Worm (Caenorhabditis elegans) whole organism, L3 larva: ENCODE results near the gene pst-2.

Source experiments
- ama-1 ChIP-seq: fragments of 150-350 bp; optimal IDR thresholded peaks from 2 replicates; lab custom pipeline; 2018
- lin-15B ChIP-seq: fragments of 150-350 bp; optimal IDR thresholded peaks from 2 replicates; lab custom pipeline; 2014; ENCODE audit warnings: missing biosample characterization, missing genetic modification characterization
- lsy-12 ChIP-seq: sonication (generic microtip); optimal IDR thresholded peaks from 2 replicates; lab custom pipeline; 2016; ENCODE audit warnings: mild to moderate bottlenecking, missing genetic modification characterization, missing compliant biosample characterization
- nfya-1 ChIP-seq: sonication (generic microtip); optimal IDR thresholded peaks from 2 replicates; lab custom pipeline; 2017; ENCODE audit warnings: missing genetic modification characterization, mild to moderate bottlenecking, missing compliant biosample characterization, antibody characterized with exemption, moderate library complexity; ENCODE audit not compliant: insufficient read depth
- nhr-12 ChIP-seq: fragments of 150-350 bp; optimal IDR thresholded peaks from 2 replicates; lab custom pipeline; 2014; ENCODE audit warnings: missing biosample characterization, missing genetic modification characterization
- nhr-77 ChIP-seq: fragments of 150-350 bp; optimal IDR thresholded peaks from 2 replicates; lab custom pipeline; 2014; ENCODE audit warnings: missing biosample characterization, missing genetic modification characterization
- unc-62 ChIP-seq: fragments of 150-350 bp; sonication (generic microtip); optimal IDR thresholded peaks from 4 replicates; lab custom pipeline; 2014; ENCODE audit warnings: missing biosample characterization, missing genetic modification reagents, missing genetic modification characterization
- ztf-11 ChIP-seq: fragments of 150-350 bp; optimal IDR thresholded peaks from 2 replicates; lab custom pipeline; 2014; ENCODE audit warnings: missing biosample characterization, missing genetic modification characterization

DNA sequence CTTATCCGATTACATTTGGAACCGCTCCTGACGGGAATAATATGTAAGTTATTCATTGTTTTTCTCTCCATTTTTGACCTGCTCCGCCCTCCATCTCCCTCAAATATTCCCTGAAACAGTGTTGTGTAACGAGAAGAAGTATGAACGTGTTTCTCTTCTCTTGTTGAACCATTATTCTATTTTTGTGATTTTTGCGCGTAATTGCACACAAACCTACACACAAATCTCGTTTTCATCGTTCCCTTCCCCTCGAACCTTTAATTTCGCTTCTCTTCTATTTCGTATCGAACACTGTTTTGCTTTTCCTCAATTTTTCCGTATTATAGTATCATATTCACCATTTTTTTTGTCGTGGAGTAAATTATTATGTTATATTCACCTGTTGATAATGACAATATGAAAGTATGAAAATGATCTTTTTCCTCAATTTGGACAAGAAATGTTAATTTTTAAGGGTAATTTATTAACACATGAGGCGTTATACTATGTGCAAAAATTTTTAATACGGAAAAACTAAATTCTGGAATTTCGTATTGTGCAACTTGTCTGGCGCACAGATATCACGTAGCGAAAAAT, 37.0 kb downstream of the pst-2 start:
- TF ChIP-seq lsy-12 (tag; lab: Kevin White, UChicago), result peak; percentile 18
- TF ChIP-seq ama-1 (lab: Kevin White, UChicago), result peak; percentile 77
- no peak for TF ChIP-seq nhr-12 (tag; lab: Kevin White, UChicago)
- TF ChIP-seq unc-62, result no peak
- TF ChIP-seq nfya-1, result no peak
- TF ChIP-seq nhr-77 (tag; lab: Kevin White, UChicago), result no peak
- no peak for TF ChIP-seq lin-15B (tag; lab: Kevin White, UChicago)
- TF ChIP-seq ztf-11, result no peak
